Fruit fly (Drosophila melanogaster) Kc167 (cell line): Measurements from ENCODE around the gene Tailor.

Experiments
- Myc ChIP-seq: fragments of >200 bp; optimal IDR thresholded peaks from 2 replicates; lab custom pipeline; 2017; ENCODE audit warnings: missing external identifiers
- insv ChIP-seq: fragments of >200 bp; optimal IDR thresholded peaks from 3 replicates; lab custom pipeline; 2018; ENCODE audit warnings: missing external identifiers
- psq ChIP-seq: fragments of >200 bp; optimal IDR thresholded peaks from 2 replicates; lab custom pipeline; 2017; ENCODE audit warnings: missing external identifiers
- ttk ChIP-seq: sonication (Bioruptor generic); optimal IDR thresholded peaks from 2 replicates; lab custom pipeline; 2017; ENCODE audit warnings: missing external identifiers

DNA sequence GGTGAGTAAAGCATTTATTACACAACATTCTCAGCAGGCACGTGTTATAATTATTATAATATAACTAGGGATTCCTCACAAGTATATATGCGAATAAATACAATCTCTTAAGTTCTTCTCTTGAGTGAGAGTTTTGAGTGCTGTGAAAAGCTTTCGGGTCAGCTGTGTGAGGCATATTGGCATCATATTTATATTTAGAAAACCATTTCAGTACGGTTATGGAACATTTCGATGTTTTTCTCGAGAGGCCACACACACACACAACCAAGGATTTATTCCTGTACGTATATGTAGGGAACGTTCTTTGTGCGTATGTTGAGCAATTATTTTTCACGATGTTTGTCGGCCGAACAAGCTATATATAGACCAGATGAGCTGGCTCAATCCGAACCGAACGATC, 27.1 kb upstream of the Tailor start:
- TF ChIP-seq ttk (no peak), psq (lab: Kevin White, UChicago) (no peak), Myc (no peak), insv (lab: Kevin White, UChicago) (no peak)
